Fruit fly (Drosophila melanogaster): Measurements from ENCODE around the gene CG15201.
"Not testable (repeated sequence)": the region's sequence is repeated elsewhere in the genome, so short reads cannot be mapped to it uniquely, and the experiment has no call there.

The CG15201 gene

DNA sequence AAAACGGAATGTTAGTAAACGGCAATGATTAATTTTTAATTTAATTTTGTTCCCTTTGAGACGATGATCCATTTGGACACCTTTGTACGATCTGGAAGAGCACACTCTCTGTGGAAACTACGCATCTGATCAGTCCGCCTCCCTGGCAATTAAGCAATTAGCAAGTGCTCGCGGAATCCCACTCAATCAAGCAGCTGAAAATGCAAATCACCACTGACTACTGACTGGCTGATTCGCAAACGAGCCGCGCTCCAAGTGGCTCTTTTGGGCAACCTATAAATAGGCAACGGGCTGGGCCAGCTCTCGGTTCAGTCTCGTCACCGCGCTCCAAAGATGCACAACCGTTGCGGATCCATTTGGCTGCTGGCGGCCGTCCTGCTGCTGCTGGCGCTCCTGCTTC lies at the start of gene CG15201:
CG15201 (plus strand) TSS at position 301 of the 400 bp plus-strand sequence.
- no peak for TF ChIP-seq Sin3A (optimal IDR thresholded peaks at IDR 0.05)

DNA sequence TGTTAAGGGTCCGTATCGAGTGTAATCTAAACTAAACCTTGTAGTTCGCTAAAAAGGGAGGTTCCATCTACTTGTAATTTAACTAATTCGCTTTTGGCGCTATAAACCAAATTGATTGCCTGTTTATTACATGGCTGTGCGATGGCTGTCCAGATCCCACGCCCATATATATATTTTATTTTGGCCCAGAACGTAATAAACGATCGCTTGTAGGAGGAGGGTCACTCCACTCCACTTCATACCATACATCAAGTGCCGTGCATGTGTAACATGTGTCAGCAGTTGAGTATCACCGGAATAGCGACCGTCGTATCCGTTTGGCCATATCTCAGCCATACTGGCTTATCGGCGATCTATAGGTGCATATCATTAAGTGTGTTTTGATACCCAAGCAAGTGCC lies 48.6 kb upstream of the CG15201 start:
- TF ChIP-seq Myc (optimal IDR thresholded peaks at IDR 0.05), result no peak
- no peak for TF ChIP-seq psq (optimal IDR thresholded peaks at IDR 0.05)
- TF ChIP-seq insv (optimal IDR thresholded peaks at IDR 0.05), result no peak

DNA sequence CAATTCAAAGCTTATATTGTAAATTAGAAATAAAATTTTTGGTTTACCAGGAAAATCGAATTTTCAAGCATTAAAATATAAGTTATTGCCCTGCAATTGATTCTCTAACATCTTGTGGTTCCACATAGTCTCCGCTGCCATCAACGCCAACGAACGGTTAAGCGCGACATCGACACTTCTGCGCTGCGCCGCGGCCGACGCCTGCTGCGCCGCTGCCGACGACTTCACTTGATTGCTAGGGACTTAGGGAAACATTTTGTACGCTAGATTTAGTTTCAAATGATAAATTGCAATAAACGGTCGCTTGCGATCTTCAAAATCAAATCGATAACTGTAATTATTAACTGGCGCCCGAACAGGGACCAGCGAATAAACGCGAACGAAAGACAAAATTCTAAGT lies 47.9 kb upstream of the CG15201 start, which contains the start of gene CG42249:
CG42249 (plus strand) TSS at position 301 of the 400 bp plus-strand sequence.
- TF ChIP-seq psq, h, Myc (optimal IDR thresholded peaks at IDR 0.05): not testable (repeated sequence)

DNA sequence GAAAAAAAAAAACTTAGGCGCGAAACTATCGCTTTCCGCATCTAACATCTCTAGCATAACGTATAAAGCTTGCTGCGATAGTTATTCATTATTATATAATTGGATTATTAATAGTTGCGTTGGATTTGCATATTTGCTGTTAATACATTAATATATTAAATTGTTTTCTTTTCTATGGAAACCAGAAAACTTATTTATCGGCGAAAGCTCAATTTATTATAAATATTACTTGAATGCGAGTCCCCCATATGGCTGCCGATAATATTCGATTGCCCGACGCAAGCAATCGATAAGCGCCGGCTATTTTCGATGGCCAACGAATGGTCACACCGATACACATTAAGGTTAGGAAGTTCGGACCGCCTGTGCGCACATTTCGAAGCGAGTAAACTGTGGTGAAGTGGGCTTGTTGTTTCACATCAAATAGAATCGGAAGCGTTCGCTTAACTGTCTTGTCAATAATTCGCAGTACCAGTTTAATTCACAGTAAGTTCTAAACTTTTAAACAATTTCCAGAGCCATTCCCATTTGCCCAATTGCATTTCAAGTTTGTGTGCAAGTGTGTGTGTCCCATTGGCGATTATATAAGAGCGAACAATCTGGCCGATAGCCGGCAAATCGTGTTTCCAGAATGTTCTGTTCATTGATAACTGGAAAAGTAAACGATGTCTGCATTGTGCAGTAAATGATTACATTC lies 35.6 kb upstream of the CG15201 start, which contains the start of gene Hsp60A:
Hsp60A (plus strand) TSS at position 335 of the 697 bp plus-strand sequence.
- TF ChIP-seq Myc (optimal IDR thresholded peaks at IDR 0.05) (no peak), psq (optimal IDR thresholded peaks at IDR 0.05) (peak; percentile 75), ttk (optimal IDR thresholded peaks at IDR 0.05) (no peak), h (optimal IDR thresholded peaks at IDR 0.05) (no peak), Sin3A (optimal IDR thresholded peaks at IDR 0.05) (no peak), insv (optimal IDR thresholded peaks at IDR 0.05) (no peak)

DNA sequence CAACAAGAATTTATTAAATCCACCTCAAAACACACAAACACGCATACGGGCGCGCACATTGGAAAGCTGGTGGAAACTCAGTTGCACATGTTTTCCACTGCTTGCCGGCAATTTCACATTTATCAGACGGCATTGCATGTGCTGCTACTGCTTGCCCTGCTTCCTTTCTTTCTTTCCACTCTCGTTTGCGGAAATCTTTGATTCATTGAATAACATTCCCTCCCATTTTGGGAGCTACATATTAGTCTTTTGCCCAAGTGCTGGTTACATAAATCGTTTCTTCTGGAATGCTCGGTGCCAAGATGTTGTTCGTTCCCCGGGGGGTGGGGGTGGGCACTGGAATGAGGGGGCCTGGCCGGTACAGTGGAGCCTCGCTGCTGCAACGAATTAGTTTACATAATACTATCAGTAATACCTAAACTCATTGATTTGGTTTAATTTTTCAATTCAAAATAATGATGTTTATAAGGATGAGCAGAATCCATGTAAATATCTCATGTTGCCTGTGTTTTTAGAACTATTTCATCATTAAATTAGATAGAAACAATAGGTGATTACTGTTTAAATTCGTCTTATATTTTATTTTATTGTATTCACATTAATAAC lies 35.0 kb upstream of the CG15201 start:
- TF ChIP-seq ttk (optimal IDR thresholded peaks at IDR 0.05), result no peak
- no peak for TF ChIP-seq Myc (optimal IDR thresholded peaks at IDR 0.05)
- no peak for TF ChIP-seq h (optimal IDR thresholded peaks at IDR 0.05)
- TF ChIP-seq insv (optimal IDR thresholded peaks at IDR 0.05), result no peak
- TF ChIP-seq psq (optimal IDR thresholded peaks at IDR 0.05), result no peak

DNA sequence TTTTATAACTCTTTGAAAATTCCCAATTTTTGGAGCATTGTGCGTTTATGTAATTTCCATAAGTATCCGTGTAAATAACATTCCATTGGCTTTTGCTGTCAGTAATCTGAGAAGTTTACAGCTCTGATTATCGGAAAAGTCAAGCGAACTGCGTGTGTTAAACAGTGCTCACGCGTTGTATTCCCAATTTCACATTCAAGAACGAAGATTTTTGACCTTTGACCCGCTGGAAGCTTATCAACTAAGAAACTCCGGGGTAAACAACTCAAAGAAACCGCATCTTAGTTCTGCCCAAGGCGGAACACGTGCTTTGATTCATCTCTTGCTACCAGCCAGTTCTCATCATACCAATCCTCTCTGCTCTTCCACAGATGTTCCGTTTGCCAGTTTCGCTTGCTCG lies 34.2 kb upstream of the CG15201 start:
- TF ChIP-seq psq (optimal IDR thresholded peaks at IDR 0.05) (no peak), Myc (optimal IDR thresholded peaks at IDR 0.05) (no peak), Sin3A (optimal IDR thresholded peaks at IDR 0.05) (no peak), insv (optimal IDR thresholded peaks at IDR 0.05) (no peak), h (optimal IDR thresholded peaks at IDR 0.05) (no peak), ttk (optimal IDR thresholded peaks at IDR 0.05) (no peak)

DNA sequence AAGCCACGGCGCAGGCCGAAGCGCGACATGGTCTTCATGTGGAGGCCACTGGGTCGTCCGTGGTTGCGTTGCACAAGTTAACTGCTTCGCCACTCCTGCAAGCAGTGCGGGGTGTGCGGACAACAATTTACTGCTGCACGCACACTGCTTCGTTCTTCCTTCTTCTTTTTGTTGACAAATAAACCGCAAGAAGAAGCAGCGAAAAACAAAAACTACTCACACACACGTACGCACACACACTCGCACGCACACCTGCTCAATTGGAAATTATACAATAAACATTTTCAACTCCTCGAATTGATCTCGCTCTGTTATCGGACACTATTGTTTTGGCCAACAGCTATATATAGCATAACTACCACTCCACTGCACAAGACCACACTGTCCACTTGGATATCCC lies 20.4 kb upstream of the CG15201 start:
- TF ChIP-seq Myc (optimal IDR thresholded peaks at IDR 0.05), result no peak
- TF ChIP-seq Sin3A (optimal IDR thresholded peaks at IDR 0.05), result no peak
- no peak for TF ChIP-seq ttk (optimal IDR thresholded peaks at IDR 0.05)
- TF ChIP-seq h (optimal IDR thresholded peaks at IDR 0.05), result no peak
- no peak for TF ChIP-seq psq (optimal IDR thresholded peaks at IDR 0.05)
- no peak for TF ChIP-seq insv (optimal IDR thresholded peaks at IDR 0.05)

DNA sequence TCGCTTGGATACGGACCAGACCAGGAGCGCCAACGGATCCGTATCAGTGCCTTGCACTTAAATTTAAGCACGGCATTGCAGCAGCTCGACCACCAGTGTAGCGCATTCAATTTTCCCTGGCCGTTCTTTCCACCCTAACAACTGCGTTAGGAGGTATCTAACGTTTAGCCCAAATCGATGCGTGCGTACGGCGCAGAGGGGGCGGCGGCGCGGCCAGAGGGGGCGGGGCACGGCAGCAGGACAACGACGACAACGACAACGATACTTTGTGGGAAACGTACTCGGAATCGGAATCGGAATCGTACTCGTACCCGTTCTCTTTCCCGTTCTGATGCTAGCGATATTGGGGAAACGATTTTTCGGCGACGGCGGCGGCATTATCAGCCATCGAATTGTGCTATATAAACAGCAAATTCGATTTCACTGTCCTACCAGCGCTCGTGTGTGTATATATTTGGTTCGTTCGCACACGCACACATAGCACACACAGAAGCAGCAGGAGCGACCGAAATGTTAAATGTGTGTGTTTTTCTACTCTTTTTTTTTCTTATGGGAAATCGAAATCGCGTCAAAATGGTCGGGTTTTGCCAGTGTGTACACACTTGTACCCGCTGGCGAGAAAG lies 19.7 kb upstream of the CG15201 start, which contains the start of gene CG11122:
CG11122 (minus strand) TSS at position 601 of the 623 bp plus-strand sequence.
- TF ChIP-seq Myc (optimal IDR thresholded peaks at IDR 0.05), result no peak
- no peak for TF ChIP-seq ttk (optimal IDR thresholded peaks at IDR 0.05)
- no peak for TF ChIP-seq Sin3A (optimal IDR thresholded peaks at IDR 0.05)
- TF ChIP-seq insv (optimal IDR thresholded peaks at IDR 0.05), result no peak
- no peak for TF ChIP-seq h (optimal IDR thresholded peaks at IDR 0.05)
- TF ChIP-seq psq (optimal IDR thresholded peaks at IDR 0.05), result no peak

DNA sequence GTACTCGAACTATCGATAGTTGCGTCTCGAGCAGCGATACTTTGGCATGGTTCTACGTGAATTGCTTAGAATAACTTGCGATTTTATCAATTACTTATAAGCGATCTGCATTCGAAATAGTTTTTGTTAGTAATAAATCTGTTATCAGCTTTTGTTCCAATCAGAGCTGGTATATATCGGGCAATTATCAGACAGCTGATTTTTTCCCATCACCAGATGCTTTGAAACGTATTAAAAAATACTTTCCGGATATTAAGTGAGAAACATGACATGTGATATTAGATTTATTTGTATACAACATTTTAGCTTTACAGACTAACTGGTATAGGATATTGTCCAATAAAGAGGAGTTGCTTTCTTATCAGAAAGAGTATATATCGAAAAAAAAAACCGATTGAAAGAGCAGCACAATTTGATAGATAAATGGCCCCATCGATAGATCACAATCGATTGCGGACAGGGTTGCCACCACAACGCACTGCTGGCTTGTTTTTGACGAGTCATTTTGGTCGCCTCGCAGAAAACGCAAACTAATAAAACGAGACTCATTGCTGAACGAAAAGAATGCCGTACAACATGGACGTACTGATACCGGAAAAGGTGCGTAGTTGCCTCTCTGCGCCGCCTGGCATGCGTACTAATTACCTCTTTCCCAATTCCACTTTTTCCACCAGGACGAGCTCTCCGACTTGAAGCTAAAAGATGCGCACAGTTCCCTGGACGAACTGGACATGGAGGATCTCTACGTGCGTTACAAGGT lies 19.0 kb upstream of the CG15201 start, which contains the start of gene Rpt3:
Rpt3 (plus strand) TSS at position 353 of the 760 bp plus-strand sequence.
- TF ChIP-seq h (optimal IDR thresholded peaks at IDR 0.05) (no peak), Sin3A (optimal IDR thresholded peaks at IDR 0.05) (no peak), Myc (optimal IDR thresholded peaks at IDR 0.05) (no peak), insv (optimal IDR thresholded peaks at IDR 0.05) (no peak), psq (optimal IDR thresholded peaks at IDR 0.05) (no peak), ttk (optimal IDR thresholded peaks at IDR 0.05) (no peak)

DNA sequence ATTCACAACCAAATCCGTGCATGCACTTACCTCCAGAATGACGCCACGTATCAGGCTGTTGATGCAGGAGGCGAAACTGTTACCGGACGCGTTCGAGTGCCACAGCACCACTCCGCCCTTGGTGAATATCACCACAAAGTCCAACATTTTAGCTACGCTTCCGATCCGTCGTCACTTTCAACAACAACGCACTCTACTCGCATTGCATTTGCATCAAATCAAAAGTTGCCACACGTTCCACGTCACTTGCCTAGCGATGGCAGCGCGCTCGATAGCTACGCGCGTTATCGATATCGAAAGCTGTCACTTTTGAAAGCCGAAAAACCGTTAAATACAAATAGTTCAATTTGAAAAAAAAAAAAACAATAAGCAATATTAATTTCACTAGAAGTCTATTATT lies 15.1 kb upstream of the CG15201 start, which contains the start of gene SrpRalpha:
SrpRalpha (minus strand) TSS at position 260 of the 400 bp plus-strand sequence.
- TF ChIP-seq ttk (optimal IDR thresholded peaks at IDR 0.05), result no peak
- TF ChIP-seq h (optimal IDR thresholded peaks at IDR 0.05), result no peak
- no peak for TF ChIP-seq insv (optimal IDR thresholded peaks at IDR 0.05)
- TF ChIP-seq Myc (optimal IDR thresholded peaks at IDR 0.05), result no peak
- no peak for TF ChIP-seq psq (optimal IDR thresholded peaks at IDR 0.05)
- no peak for TF ChIP-seq Sin3A (optimal IDR thresholded peaks at IDR 0.05)

DNA sequence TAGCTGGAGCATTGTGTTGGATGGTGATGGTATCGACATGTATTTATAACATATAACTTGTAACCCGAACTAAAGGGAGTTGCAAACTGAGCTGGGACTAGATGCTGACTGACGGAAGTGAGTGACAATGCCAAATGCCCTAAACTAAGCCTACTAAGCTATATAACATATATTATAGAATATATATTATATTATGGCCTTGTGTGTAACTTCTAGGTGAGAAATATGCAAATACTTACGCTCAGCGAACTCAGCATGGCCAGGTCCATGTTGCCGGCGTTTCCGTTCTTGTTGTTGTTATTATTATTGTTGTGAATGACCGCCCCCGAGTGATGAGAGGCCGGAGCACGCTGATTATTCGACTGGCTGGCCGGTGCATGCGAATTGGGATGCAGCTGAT lies 11.6 kb upstream of the CG15201 start, which contains the start of gene CG44385:
CG44385 (minus strand) TSS at position 101 of the 400 bp plus-strand sequence.
- TF ChIP-seq Myc (optimal IDR thresholded peaks at IDR 0.05), result no peak
- no peak for TF ChIP-seq insv (optimal IDR thresholded peaks at IDR 0.05)
- no peak for TF ChIP-seq h (optimal IDR thresholded peaks at IDR 0.05)
- TF ChIP-seq psq (optimal IDR thresholded peaks at IDR 0.05), result no peak
- no peak for TF ChIP-seq ttk (optimal IDR thresholded peaks at IDR 0.05)
- TF ChIP-seq Sin3A (optimal IDR thresholded peaks at IDR 0.05), result no peak

All from Kc167 (cell line).